Worm (Caenorhabditis elegans): ENCODE measurements around the gene Y64G10A.2.
A peak's percentile ranks its signal among the peaks of the same experiment; 100 is the strongest.

Y64G10A.2 gene

DNA sequence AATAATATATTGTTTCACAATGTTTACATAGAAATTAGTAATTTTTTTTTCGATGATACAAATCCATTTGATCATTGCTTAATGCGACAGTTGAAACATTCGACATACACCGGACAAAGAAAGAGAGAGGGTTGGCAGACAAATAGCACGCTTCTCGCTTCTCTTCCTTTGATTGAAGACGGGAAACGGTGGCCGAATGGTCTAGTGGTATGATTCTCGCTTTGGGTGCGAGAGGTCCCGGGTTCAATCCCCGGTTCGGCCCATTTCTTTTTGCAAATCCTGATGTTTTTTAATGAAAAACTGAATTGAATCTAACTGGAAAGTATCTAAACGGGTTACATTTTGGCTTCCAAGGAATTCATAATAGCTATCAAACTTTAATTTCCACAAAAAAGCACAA, 19.3 kb downstream of the Y64G10A.2 start (continued):
- TF ChIP-seq nfya-1 (tag; optimal IDR thresholded peaks at IDR 0.05) (peak; percentile 4), hlh-8 (tag; optimal IDR thresholded peaks at IDR 0.05) (no peak), unc-42 (tag; optimal IDR thresholded peaks at IDR 0.05) (no peak), lim-6 (tag; optimal IDR thresholded peaks at IDR 0.05) (no peak), K09A11.1 (tag; optimal IDR thresholded peaks at IDR 0.05; ENCODE audit: insufficient read depth) (peak; percentile 30), syd-9 (tag; optimal IDR thresholded peaks at IDR 0.05) (peak; percentile 3), K02D7.2 (tag; optimal IDR thresholded peaks at IDR 0.05) (no peak), T23F11.4 (GFP tag; optimal IDR thresholded peaks at IDR 0.05) (no peak), ttx-3 (tag; optimal IDR thresholded peaks at IDR 0.05) (no peak), eyg-1 (tag; optimal IDR thresholded peaks at IDR 0.05) (no peak), zip-5 (tag; optimal IDR thresholded peaks at IDR 0.05) (no peak), pax-1 (tag; optimal IDR thresholded peaks at IDR 0.05) (no peak), nhr-11 (tag; optimal IDR thresholded peaks at IDR 0.05) (no peak), ref-2 (tag; optimal IDR thresholded peaks at IDR 0.05) (no peak), ceh-18 (tag; optimal IDR thresholded peaks at IDR 0.05) (no peak), hlh-6 (tag; optimal IDR thresholded peaks at IDR 0.05) (no peak), ceh-30 (tag; optimal IDR thresholded peaks at IDR 0.05) (no peak), gmeb-2 (tag; optimal IDR thresholded peaks at IDR 0.05) (peak; percentile 36), tbx-2 (tag; optimal IDR thresholded peaks at IDR 0.05) (peak; percentile 23), pqm-1 (tag; optimal IDR thresholded peaks at IDR 0.05) (no peak), elt-4 (tag; optimal IDR thresholded peaks at IDR 0.05) (no peak), npax-4 (tag; optimal IDR thresholded peaks at IDR 0.05) (no peak), unc-3 (GFP tag; conservative IDR thresholded peaks at IDR 0.05) (no peak), unc-3 (tag; optimal IDR thresholded peaks at IDR 0.05) (no peak), ceh-45 (GFP tag; IDR thresholded peaks at IDR 0.05) (0 out of 2 replicates have a peak, but pooled peaks have one; percentile 21)

DNA sequence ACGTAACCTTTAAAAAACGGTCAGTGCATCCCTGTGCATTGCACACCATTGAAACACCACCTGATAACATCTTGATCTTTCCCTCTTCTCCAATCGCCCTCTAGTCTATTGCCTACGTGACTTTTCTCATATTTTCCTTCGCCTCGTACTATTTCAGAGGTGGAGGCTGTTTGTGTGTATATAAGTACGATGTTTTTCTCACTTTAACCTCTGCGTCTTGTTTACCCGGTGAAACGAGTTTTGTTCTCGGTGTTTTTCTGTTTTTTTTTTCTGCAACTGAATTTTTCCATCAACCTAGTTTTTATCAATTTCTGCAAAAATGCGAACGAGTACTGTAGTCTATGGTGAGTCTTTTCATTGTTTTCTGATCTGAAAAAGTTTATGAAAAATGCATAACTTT, 24.5 kb downstream of the Y64G10A.2 start, which contains the start of gene sqrd-1:
sqrd-1 (plus strand) TSS at position 158 of the 400 bp plus-strand sequence.
- TF ChIP-seq ceh-19 (GFP tag; optimal IDR thresholded peaks at IDR 0.05) = no peak
- no peak for TF ChIP-seq ceh-6 (GFP tag; optimal IDR thresholded peaks at IDR 0.05)
- TF ChIP-seq lim-6 (tag; optimal IDR thresholded peaks at IDR 0.05) = no peak
- no peak for TF ChIP-seq pat-9 (tag; optimal IDR thresholded peaks at IDR 0.05)
- TF ChIP-seq C08G9.2 (tag; optimal IDR thresholded peaks at IDR 0.05) = no peak
- no peak for TF ChIP-seq pha-4 (tag; optimal IDR thresholded peaks at IDR 0.05)
- peak; percentile 34 for TF ChIP-seq elt-2 (tag; optimal IDR thresholded peaks at IDR 0.05)
- no peak for TF ChIP-seq ceh-24 (tag; optimal IDR thresholded peaks at IDR 0.05)

DNA sequence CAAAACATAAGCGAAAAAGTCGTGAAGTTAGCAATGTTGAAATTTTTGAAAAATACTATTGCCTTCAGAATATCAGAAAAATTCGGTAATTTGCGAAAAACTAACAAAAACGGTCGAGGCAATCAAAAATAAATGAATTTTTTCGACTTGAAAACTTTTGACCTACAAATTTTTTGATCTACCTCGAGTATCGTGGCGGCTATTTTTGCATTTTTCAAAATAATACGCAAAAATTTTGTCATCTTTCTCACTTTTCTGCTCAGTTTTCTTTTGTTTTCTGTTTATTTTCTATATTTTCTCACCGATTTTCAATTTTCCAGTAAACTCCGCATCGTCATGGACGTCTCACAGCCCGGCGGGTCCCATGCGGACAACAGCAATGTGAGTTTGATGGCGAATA, 28.5 kb downstream of the Y64G10A.2 start:
- TF ChIP-seq elt-2 (tag; optimal IDR thresholded peaks at IDR 0.05) (no peak), lin-11 (tag; optimal IDR thresholded peaks at IDR 0.05) (no peak), elt-4 (tag; optimal IDR thresholded peaks at IDR 0.05) (no peak), odd-2 (tag; optimal IDR thresholded peaks at IDR 0.05) (no peak), ceh-34 (tag; optimal IDR thresholded peaks at IDR 0.05) (no peak), unc-55 (GFP tag; optimal IDR thresholded peaks at IDR 0.05) (no peak), tbx-2 (tag; optimal IDR thresholded peaks at IDR 0.05) (no peak), nhr-232 (tag; optimal IDR thresholded peaks at IDR 0.05) (no peak), nhr-11 (tag; optimal IDR thresholded peaks at IDR 0.05) (no peak), npax-4 (tag; optimal IDR thresholded peaks at IDR 0.05) (no peak), C38D4.7 (GFP tag; optimal IDR thresholded peaks at IDR 0.05) (no peak), sdc-2 (tag; optimal IDR thresholded peaks at IDR 0.05) (no peak), pag-3 (tag; optimal IDR thresholded peaks at IDR 0.05; ENCODE audit: borderline replicate concordance) (no peak), ceh-14 (tag; optimal IDR thresholded peaks at IDR 0.05) (no peak)
